Worm (Caenorhabditis elegans): ENCODE results near the gene kle-2.

kle-2 gene

DNA sequence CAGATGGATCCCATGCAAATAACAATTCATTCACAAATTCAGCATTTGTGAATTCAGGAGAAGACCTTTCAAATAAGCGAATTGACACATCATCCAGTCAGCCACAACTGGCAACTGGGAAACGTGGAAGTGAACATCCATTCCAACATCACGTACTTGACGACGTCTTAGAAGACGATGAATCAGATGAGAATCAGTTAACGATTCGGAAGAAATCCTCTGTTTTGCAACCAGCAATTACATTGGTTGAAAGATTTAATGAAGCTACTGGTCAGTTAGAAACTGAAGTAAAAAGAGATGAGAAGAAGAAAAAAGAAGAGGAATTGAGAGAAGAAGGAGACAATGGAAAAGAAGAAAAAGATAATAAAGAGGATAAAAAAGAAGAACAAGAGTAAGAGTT is 38.1 kb upstream of the kle-2 start:
- no peak for TF ChIP-seq mml-1 (tag; optimal IDR thresholded peaks at IDR 0.05)
- TF ChIP-seq pha-4 (tag; optimal IDR thresholded peaks at IDR 0.05) = no peak

DNA sequence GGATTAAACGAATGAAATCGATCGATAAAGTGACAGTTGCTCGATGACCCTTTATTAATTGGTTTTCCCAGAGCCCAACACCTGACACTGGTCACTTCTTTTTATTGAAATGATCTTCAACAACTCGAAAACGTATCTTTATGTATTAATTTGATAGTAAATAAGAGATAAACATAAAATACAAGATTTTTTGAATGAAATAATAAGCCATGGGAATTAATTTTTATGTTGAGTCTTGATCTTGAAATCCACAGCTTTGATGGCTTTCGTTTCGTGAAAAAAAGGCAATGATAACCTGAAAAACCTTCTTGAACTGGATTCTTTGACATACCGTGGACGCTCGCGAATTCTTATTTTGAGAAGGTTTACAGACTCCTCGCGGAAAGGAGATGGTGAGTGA is 34.0 kb upstream of the kle-2 start, which contains the start of gene pcp-5:
pcp-5 (minus strand) TSS at position 101 of the 400 bp plus-strand sequence.
- TF ChIP-seq R02D3.7 (tag; optimal IDR thresholded peaks at IDR 0.05) = no peak
- no peak for TF ChIP-seq nhr-77 (tag; optimal IDR thresholded peaks at IDR 0.05)
- TF ChIP-seq elt-3 (tag; optimal IDR thresholded peaks at IDR 0.05) = no peak

DNA sequence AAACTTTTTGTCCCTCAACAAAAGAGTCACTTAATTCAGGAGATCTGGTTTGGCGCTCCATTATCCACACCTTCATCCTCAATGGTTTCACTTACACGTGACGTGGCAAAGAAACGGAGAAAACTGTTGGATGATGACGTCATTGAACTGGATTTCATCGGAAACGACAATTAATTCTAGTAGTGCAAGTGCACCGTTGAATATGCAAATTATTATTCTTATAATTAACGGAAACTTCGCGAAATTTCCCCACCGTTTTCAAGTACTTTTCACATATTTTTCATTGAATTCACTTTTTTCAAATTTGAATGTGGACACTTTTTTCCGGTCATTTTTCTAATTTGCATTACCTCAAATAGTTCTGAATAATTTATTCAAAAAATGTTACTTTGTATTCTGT is 32.3 kb upstream of the kle-2 start, which contains the start of gene ZK688.1:
ZK688.1 (plus strand) TSS at position 301 of the 400 bp plus-strand sequence.
- TF ChIP-seq unc-39 (tag; optimal IDR thresholded peaks at IDR 0.05) = no peak

DNA sequence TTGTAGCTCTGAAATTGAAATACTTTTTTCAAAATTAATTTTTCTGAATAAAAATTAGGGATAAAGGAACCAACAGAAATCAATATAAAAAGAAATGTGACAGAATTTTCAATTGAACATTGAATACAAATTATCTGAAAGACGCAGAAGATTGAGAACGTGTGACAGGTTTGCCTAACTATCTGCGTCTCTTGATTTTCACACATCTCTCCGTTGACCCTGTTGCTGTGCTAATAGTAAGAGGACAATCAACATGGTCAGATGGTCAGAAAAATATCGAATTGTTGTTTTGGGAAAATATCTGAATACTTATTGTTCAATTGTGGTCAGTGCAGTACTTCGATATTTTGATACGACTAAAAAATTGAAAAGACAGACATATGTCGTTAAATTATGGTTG is 29.9 kb upstream of the kle-2 start, which contains the start of gene ZK688.7:
ZK688.7 (minus strand) TSS at position 14 of the 400 bp plus-strand sequence.
- TF ChIP-seq hmg-11 (tag; optimal IDR thresholded peaks at IDR 0.05) = no peak
- TF ChIP-seq nhr-25 (tag; optimal IDR thresholded peaks at IDR 0.05) = peak; percentile 59
- TF ChIP-seq nfya-1 (tag; optimal IDR thresholded peaks at IDR 0.05; ENCODE audit: insufficient read depth) = peak; percentile 28
- TF ChIP-seq elt-3 (tag; optimal IDR thresholded peaks at IDR 0.05) = no peak
- no peak for TF ChIP-seq zag-1 (tag; optimal IDR thresholded peaks at IDR 0.05)
- no peak for TF ChIP-seq nhr-12 (tag; optimal IDR thresholded peaks at IDR 0.05)
- no peak for TF ChIP-seq egl-5 (tag; optimal IDR thresholded peaks at IDR 0.05)
- no peak for TF ChIP-seq ceh-28 (tag; optimal IDR thresholded peaks at IDR 0.05)
- TF ChIP-seq nhr-43 (tag; optimal IDR thresholded peaks at IDR 0.05; ENCODE audit: poor library complexity, severe bottlenecking) = no peak
- TF ChIP-seq pha-4 (tag; optimal IDR thresholded peaks at IDR 0.05) = peak; percentile 52
- no peak for TF ChIP-seq tbx-2 (tag; optimal IDR thresholded peaks at IDR 0.05)
- no peak for TF ChIP-seq lin-15B (tag; optimal IDR thresholded peaks at IDR 0.05)
- TF ChIP-seq ceh-16 (tag; optimal IDR thresholded peaks at IDR 0.05) = no peak
- TF ChIP-seq nhr-23 (tag; optimal IDR thresholded peaks at IDR 0.05) = peak; percentile 68

DNA sequence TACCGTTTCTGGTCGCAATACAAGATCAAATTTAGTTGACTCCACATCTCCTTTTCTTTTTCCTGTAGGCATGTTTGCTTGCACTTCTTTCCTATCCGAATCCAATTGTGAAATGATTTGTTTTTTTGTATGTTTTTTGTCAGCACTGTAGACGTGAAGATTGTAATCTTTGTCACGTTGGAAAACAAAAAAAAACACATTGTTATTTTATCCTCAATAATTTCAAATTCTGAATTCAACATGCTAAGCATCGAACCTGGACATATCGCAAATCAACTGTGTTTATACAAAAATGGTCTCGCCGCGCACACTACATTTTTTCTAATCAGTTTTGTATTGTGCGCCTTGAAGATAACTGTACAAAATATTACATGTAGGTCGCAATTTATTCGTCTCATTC is 28.0 kb upstream of the kle-2 start, which contains the start of gene ZK688.12:
ZK688.12 (minus strand) TSS at position 101 of the 400 bp plus-strand sequence.
- TF ChIP-seq nhr-25 (tag; optimal IDR thresholded peaks at IDR 0.05) (no peak), snpc-4 (tag; optimal IDR thresholded peaks at IDR 0.05) (no peak)

DNA sequence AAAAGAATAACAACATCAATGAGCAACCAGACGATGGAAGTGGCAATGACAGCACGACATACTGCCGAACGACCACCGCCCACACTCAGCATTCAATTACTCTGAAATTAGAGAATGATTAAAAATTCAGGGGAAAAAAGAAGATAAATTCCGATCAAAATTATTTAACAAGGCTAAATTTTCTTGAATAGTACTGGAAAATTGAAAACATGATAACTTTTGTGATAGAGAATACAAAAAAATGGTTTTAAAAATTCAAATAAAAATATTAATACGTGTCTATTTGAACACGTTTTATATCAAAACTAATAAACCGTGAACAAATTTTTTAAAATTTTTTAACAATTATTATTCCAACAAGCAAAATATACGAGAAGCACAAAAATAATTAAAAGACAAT is 23.9 kb upstream of the kle-2 start, which contains the start of gene gly-3:
gly-3 (minus strand) TSS at position 101 of the 400 bp plus-strand sequence.
- TF ChIP-seq jun-1 (tag; optimal IDR thresholded peaks at IDR 0.05) (no peak), lin-39 (tag; optimal IDR thresholded peaks at IDR 0.05) (no peak)

DNA sequence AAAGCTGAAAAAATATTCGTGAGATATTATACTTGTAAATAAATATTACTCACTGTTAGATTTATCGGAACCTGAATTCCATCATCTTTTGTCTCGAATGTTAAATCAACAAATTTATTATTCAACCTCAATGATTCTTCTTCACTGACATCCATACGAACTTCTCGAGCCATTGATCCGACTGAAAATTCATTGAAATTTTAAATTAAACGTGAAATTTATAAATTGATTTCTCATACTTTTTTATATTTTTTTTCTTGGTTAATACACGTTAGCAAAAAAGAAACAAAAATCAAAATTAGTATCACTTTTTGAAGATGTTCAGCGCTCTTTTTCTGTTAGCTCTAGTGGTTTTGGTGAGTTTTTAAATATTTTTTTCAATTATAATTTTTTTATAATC is 21.7 kb upstream of the kle-2 start, which contains the start of gene C29E4.14:
C29E4.14 (plus strand) TSS at position 301 of the 400 bp plus-strand sequence.
- TF ChIP-seq fos-1 (tag; optimal IDR thresholded peaks at IDR 0.05) = no peak
- no peak for TF ChIP-seq ama-1 (optimal IDR thresholded peaks at IDR 0.05)
- TF ChIP-seq nhr-12 (tag; optimal IDR thresholded peaks at IDR 0.05) = no peak
- no peak for TF ChIP-seq fkh-2 (tag; optimal IDR thresholded peaks at IDR 0.05)
- no peak for TF ChIP-seq pqm-1 (tag; optimal IDR thresholded peaks at IDR 0.05)
- no peak for TF ChIP-seq ztf-11 (tag; optimal IDR thresholded peaks at IDR 0.05)
- no peak for TF ChIP-seq nhr-28 (tag; optimal IDR thresholded peaks at IDR 0.05)
- no peak for TF ChIP-seq unc-39 (tag; optimal IDR thresholded peaks at IDR 0.05)
- TF ChIP-seq nhr-237 (tag; optimal IDR thresholded peaks at IDR 0.05) = no peak

DNA sequence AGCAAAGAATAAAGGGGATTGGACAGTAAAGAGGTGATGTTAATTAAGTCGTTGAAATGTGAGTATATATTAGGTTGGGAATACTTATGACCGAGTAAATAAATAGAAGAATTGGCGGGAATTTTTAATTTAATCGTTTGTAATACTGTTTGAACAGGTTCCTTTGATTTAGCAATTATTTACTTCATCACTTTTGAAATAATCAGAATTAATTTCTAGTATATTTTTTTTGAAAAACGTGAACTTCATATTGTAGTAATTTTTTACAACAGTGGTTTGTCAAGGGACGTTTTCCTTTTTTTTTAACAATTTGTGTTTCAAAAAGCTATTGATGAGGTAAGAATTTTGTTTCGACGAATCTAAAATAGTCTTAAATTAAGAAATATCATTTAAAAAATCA is 19.3 kb upstream of the kle-2 start, which contains the start of gene C29E4.17:
C29E4.17 (plus strand) TSS at position 301 of the 400 bp plus-strand sequence.
- TF ChIP-seq ztf-11 (tag; optimal IDR thresholded peaks at IDR 0.05) = no peak
- TF ChIP-seq unc-62 (GFP tag; optimal IDR thresholded peaks at IDR 0.05) = no peak
- TF ChIP-seq unc-39 (tag; optimal IDR thresholded peaks at IDR 0.05) = no peak
- TF ChIP-seq pqm-1 (tag; optimal IDR thresholded peaks at IDR 0.05) = no peak
- TF ChIP-seq nhr-43 (tag; optimal IDR thresholded peaks at IDR 0.05; ENCODE audit: poor library complexity, severe bottlenecking) = no peak
- no peak for TF ChIP-seq ceh-28 (tag; optimal IDR thresholded peaks at IDR 0.05)
- TF ChIP-seq nhr-67 (tag; optimal IDR thresholded peaks at IDR 0.05) = no peak
- TF ChIP-seq hmg-11 (tag; optimal IDR thresholded peaks at IDR 0.05) = no peak
- no peak for TF ChIP-seq lin-15B (tag; optimal IDR thresholded peaks at IDR 0.05)
- TF ChIP-seq eor-1 (tag; optimal IDR thresholded peaks at IDR 0.05) = no peak
- TF ChIP-seq nhr-76 (tag; optimal IDR thresholded peaks at IDR 0.05) = no peak
- TF ChIP-seq skn-1 (tag; optimal IDR thresholded peaks at IDR 0.05) = no peak
- no peak for TF ChIP-seq nhr-12 (tag; optimal IDR thresholded peaks at IDR 0.05)
- TF ChIP-seq tbx-2 (tag; optimal IDR thresholded peaks at IDR 0.05) = no peak
- no peak for TF ChIP-seq fkh-2 (tag; optimal IDR thresholded peaks at IDR 0.05)
- no peak for TF ChIP-seq elt-2 (tag; optimal IDR thresholded peaks at IDR 0.05)
